Fruit fly (Drosophila melanogaster) whole organism, embryonic: ENCODE measurements around the gene CG4301.

Experiments
- BEAF-32 ChIP-seq: fragments of 200-800 bp; sonication (Bioruptor generic); optimal IDR thresholded peaks from 3 replicates; lab custom pipeline; 2017; ENCODE audit warnings: missing biosample characterization, missing genetic modification characterization, mild to moderate bottlenecking, moderate library complexity, missing genetic modification reagents
- Bdp1 ChIP-seq: fragments of 200-800 bp; sonication (Bioruptor generic); optimal IDR thresholded peaks from 3 replicates; lab custom pipeline; 2016; ENCODE audit warnings: missing biosample characterization, missing genetic modification characterization
- Bgb ChIP-seq: fragments of 200-800 bp; sonication (Bioruptor generic); IDR thresholded peaks from 2 replicates; pipeline ENCODE4 v1.3.6; 2022; ENCODE audit warnings: missing biosample characterization, missing genetic modification characterization; ENCODE audit not compliant: partially characterized antibody
- C15 ChIP-seq: fragments of 200-800 bp; sonication (Bioruptor generic); IDR thresholded peaks from 3 replicates; pipeline ENCODE4 v1.3.6; 2022; ENCODE audit warnings: missing biosample characterization, missing genetic modification characterization
- CG10209 ChIP-seq: fragments of 200-800 bp; sonication (Bioruptor generic); optimal IDR thresholded peaks from 3 replicates; lab custom pipeline; 2017; ENCODE audit warnings: missing biosample characterization, mild to moderate bottlenecking, missing genetic modification characterization, missing genetic modification reagents
- CG12104 ChIP-seq: fragments of 200-800 bp; sonication (Bioruptor generic); optimal IDR thresholded peaks from 3 replicates; lab custom pipeline; 2016; ENCODE audit warnings: missing biosample characterization, missing genetic modification characterization
- CG12391 ChIP-seq: fragments of 200-800 bp; sonication (Bioruptor generic); optimal IDR thresholded peaks from 3 replicates; lab custom pipeline; 2018; ENCODE audit warnings: missing biosample characterization, mild to moderate bottlenecking, missing genetic modification characterization, moderate library complexity
- CG12659 ChIP-seq: fragments of 200-800 bp; sonication (Bioruptor generic); optimal IDR thresholded peaks from 3 replicates; lab custom pipeline; 2017; ENCODE audit warnings: mild to moderate bottlenecking, missing biosample characterization, missing genetic modification reagents, missing genetic modification characterization
- CG13624 ChIP-seq: fragments of 200-800 bp; sonication (Bioruptor generic); optimal IDR thresholded peaks from 2 replicates; lab custom pipeline; 2016; ENCODE audit warnings: missing biosample characterization, missing genetic modification characterization
- CG14014 ChIP-seq: fragments of 200-800 bp; sonication (Bioruptor generic); IDR thresholded peaks from 2 replicates; pipeline ENCODE4 v1.3.6; 2022; ENCODE audit warnings: missing biosample characterization, missing genetic modification characterization
- CG1647 ChIP-seq: fragments of 200-800 bp; sonication (Bioruptor generic); optimal IDR thresholded peaks from 3 replicates; lab custom pipeline; 2016; ENCODE audit warnings: missing biosample characterization, missing genetic modification characterization
- CG17829 ChIP-seq: fragments of 200-800 bp; optimal IDR thresholded peaks from 2 replicates; lab custom pipeline; 2019; ENCODE audit warnings: missing biosample characterization, mild to moderate bottlenecking, missing genetic modification characterization, moderate library complexity
- CG18619 ChIP-seq: fragments of 200-800 bp; sonication (Bioruptor generic); optimal IDR thresholded peaks from 3 replicates; lab custom pipeline; 2017; ENCODE audit warnings: missing biosample characterization, mild to moderate bottlenecking, missing genetic modification characterization
- CG31224 ChIP-seq: fragments of 200-800 bp; sonication (Bioruptor generic); IDR thresholded peaks from 2 replicates; pipeline ENCODE4 v1.3.6; 2022; ENCODE audit warnings: missing biosample characterization, missing genetic modification characterization
- CG31441 ChIP-seq: fragments of 200-800 bp; sonication (Bioruptor generic); IDR thresholded peaks from 2 replicates; pipeline ENCODE4 v1.3.6; 2022; ENCODE audit warnings: missing biosample characterization, missing genetic modification characterization
- CG34422 ChIP-seq: fragments of 200-800 bp; sonication (Bioruptor generic); IDR thresholded peaks from 3 replicates; pipeline ENCODE4 v1.3.6; 2022; ENCODE audit warnings: missing biosample characterization, missing genetic modification characterization
- CG42726 ChIP-seq: fragments of 200-800 bp; sonication (Bioruptor generic); IDR thresholded peaks from 2 replicates; pipeline ENCODE4 v1.3.6; 2022; ENCODE audit warnings: missing biosample characterization, missing genetic modification characterization; ENCODE audit not compliant: partially characterized antibody
- CG6272 ChIP-seq: fragments of 200-800 bp; sonication (Bioruptor generic); IDR thresholded peaks from 2 replicates; pipeline ENCODE4 v1.3.6; 2022; ENCODE audit warnings: missing biosample characterization, missing genetic modification characterization
- CG6854 ChIP-seq: fragments of 200-800 bp; sonication (Bioruptor generic); optimal IDR thresholded peaks from 3 replicates; lab custom pipeline; 2017; ENCODE audit warnings: missing biosample characterization, mild to moderate bottlenecking, missing genetic modification characterization
- CG7556 ChIP-seq: fragments of 200-800 bp; sonication (Bioruptor generic); optimal IDR thresholded peaks from 2 replicates; lab custom pipeline; 2017; ENCODE audit warnings: missing biosample characterization, mild to moderate bottlenecking, missing genetic modification characterization
- CG7839 ChIP-seq: fragments of 200-800 bp; sonication (Bioruptor generic); optimal IDR thresholded peaks from 3 replicates; lab custom pipeline; 2018; ENCODE audit warnings: missing biosample characterization, mild to moderate bottlenecking, missing genetic modification characterization, moderate library complexity
- CG7987 ChIP-seq: fragments of 200-800 bp; sonication (Bioruptor generic); optimal IDR thresholded peaks from 2 replicates; lab custom pipeline; 2018; ENCODE audit warnings: missing biosample characterization, mild to moderate bottlenecking, missing genetic modification characterization, moderate library complexity
- D19A ChIP-seq: fragments of 200-800 bp; optimal IDR thresholded peaks from 3 replicates; lab custom pipeline; 2019; ENCODE audit warnings: missing biosample characterization, mild to moderate bottlenecking, missing genetic modification characterization, moderate library complexity
- Dbx ChIP-seq: fragments of 200-800 bp; sonication (Bioruptor generic); IDR thresholded peaks from 3 replicates; pipeline ENCODE4 v1.3.6; 2022; ENCODE audit warnings: missing biosample characterization, missing genetic modification characterization
- Doc3 ChIP-seq: fragments of 200-800 bp; sonication (Bioruptor generic); IDR thresholded peaks from 3 replicates; pipeline ENCODE4 v1.3.6; 2022; ENCODE audit warnings: missing biosample characterization, missing genetic modification characterization; ENCODE audit not compliant: partially characterized antibody
- Dref ChIP-seq: fragments of 200-800 bp; sonication (Bioruptor generic); IDR thresholded peaks from 2 replicates; pipeline ENCODE4 v1.3.6; 2022; ENCODE audit warnings: missing biosample characterization, missing genetic modification characterization
- Fer1 ChIP-seq: fragments of 200-800 bp; sonication (Bioruptor generic); optimal IDR thresholded peaks from 2 replicates; lab custom pipeline; 2017; ENCODE audit warnings: missing biosample characterization, mild to moderate bottlenecking, missing genetic modification characterization
- H15 ChIP-seq: fragments of 200-800 bp; sonication (Bioruptor generic); IDR thresholded peaks from 3 replicates; pipeline ENCODE4 v1.3.6; 2022; ENCODE audit warnings: missing biosample characterization, missing genetic modification characterization
- MBD-R2 ChIP-seq: fragments of 200-800 bp; sonication (Bioruptor generic); IDR thresholded peaks from 2 replicates; pipeline ENCODE4 v1.3.6; 2022; ENCODE audit warnings: missing biosample characterization, missing genetic modification characterization
- MTF-1 ChIP-seq: fragments of 200-800 bp; sonication (Bioruptor generic); optimal IDR thresholded peaks from 2 replicates; lab custom pipeline; 2018; ENCODE audit warnings: missing biosample characterization, mild to moderate bottlenecking, missing genetic modification characterization, borderline replicate concordance
- Opbp ChIP-seq: fragments of 200-800 bp; sonication (Bioruptor generic); IDR thresholded peaks from 3 replicates; pipeline ENCODE4 v1.3.6; 2022; ENCODE audit warnings: missing biosample characterization, missing genetic modification characterization; ENCODE audit not compliant: partially characterized antibody
- Rfx ChIP-seq: fragments of 200-800 bp; sonication (Bioruptor generic); IDR thresholded peaks from 2 replicates; pipeline ENCODE4 v1.3.6; 2022; ENCODE audit warnings: missing biosample characterization, missing genetic modification characterization
- TFAM ChIP-seq: fragments of 200-800 bp; sonication (Bioruptor generic); optimal IDR thresholded peaks from 2 replicates; lab custom pipeline; 2017; ENCODE audit warnings: missing biosample characterization, missing genetic modification characterization, inconsistent platforms
- abd-A ChIP-seq: fragments of 200-800 bp; sonication (Bioruptor generic); optimal IDR thresholded peaks from 3 replicates; lab custom pipeline; 2019; ENCODE audit warnings: missing biosample characterization, mild to moderate bottlenecking, missing genetic modification characterization, moderate library complexity
- bowl ChIP-seq: fragments of 200-800 bp; sonication (Bioruptor generic); IDR thresholded peaks from 2 replicates; pipeline ENCODE4 v1.3.6; 2022; ENCODE audit warnings: missing biosample characterization, missing genetic modification characterization
- dmrt11E ChIP-seq: fragments of 200-800 bp; sonication (Bioruptor generic); optimal IDR thresholded peaks from 3 replicates; lab custom pipeline; 2018; ENCODE audit warnings: missing biosample characterization, mild to moderate bottlenecking, missing genetic modification characterization, moderate library complexity
- dpn ChIP-seq, 2 experiments: fragments of 200-800 bp; sonication (Bioruptor generic); optimal IDR thresholded peaks; 3 replicates each; lab custom pipeline; 2016; ENCODE audit warnings: missing biosample characterization in 2 of 2, missing genetic modification characterization in 2 of 2
- gfzf ChIP-seq: fragments of 200-800 bp; sonication (Bioruptor generic); optimal IDR thresholded peaks from 2 replicates; lab custom pipeline; 2016; ENCODE audit warnings: missing biosample characterization, mild to moderate bottlenecking, missing genetic modification characterization, moderate library complexity
- hb ChIP-seq: fragments of 200-800 bp; sonication (Bioruptor generic); IDR thresholded peaks from 3 replicates; pipeline ENCODE4 v1.3.6; 2022; ENCODE audit warnings: missing biosample characterization, missing genetic modification characterization; ENCODE audit not compliant: partially characterized antibody
- hth ChIP-seq: fragments of >200 bp; optimal IDR thresholded peaks from 2 replicates; lab custom pipeline; 2017; ENCODE audit warnings: inconsistent platforms
- jumu ChIP-seq: fragments of 200-800 bp; sonication (Bioruptor generic); optimal IDR thresholded peaks from 3 replicates; lab custom pipeline; 2016; ENCODE audit warnings: missing biosample characterization, missing genetic modification characterization
- lilli ChIP-seq: fragments of 200-800 bp; sonication (Bioruptor generic); optimal IDR thresholded peaks from 3 replicates; lab custom pipeline; 2016; ENCODE audit warnings: missing biosample characterization, missing genetic modification characterization
- mirr ChIP-seq: fragments of 200-800 bp; sonication (Bioruptor generic); optimal IDR thresholded peaks from 3 replicates; lab custom pipeline; 2018; ENCODE audit warnings: missing biosample characterization, mild to moderate bottlenecking, missing genetic modification characterization
- schlank ChIP-seq: fragments of 200-800 bp; sonication (Bioruptor generic); optimal IDR thresholded peaks from 2 replicates; lab custom pipeline; 2018; ENCODE audit warnings: missing biosample characterization, mild to moderate bottlenecking, missing genetic modification characterization
- so ChIP-seq: fragments of 200-800 bp; sonication (Bioruptor generic); IDR thresholded peaks from 3 replicates; pipeline ENCODE4 v1.3.6; 2022; ENCODE audit warnings: missing biosample characterization, missing genetic modification characterization
- sob ChIP-seq: fragments of 200-800 bp; sonication (Bioruptor generic); IDR thresholded peaks from 2 replicates; pipeline ENCODE4 v1.3.6; 2022; ENCODE audit warnings: missing biosample characterization, missing genetic modification characterization
- sr ChIP-seq: fragments of 200-800 bp; sonication (Bioruptor generic); IDR thresholded peaks from 3 replicates; pipeline ENCODE4 v1.3.6; 2022; ENCODE audit warnings: missing biosample characterization, missing genetic modification characterization
- unc-4 ChIP-seq: fragments of 200-800 bp; sonication (Bioruptor generic); IDR thresholded peaks from 2 replicates; pipeline ENCODE4 v1.3.6; 2022; ENCODE audit warnings: missing biosample characterization, missing genetic modification characterization; ENCODE audit not compliant: partially characterized antibody
- zf30C ChIP-seq: fragments of 200-800 bp; sonication (Bioruptor generic); optimal IDR thresholded peaks from 3 replicates; lab custom pipeline; 2018; ENCODE audit warnings: missing biosample characterization, mild to moderate bottlenecking, missing genetic modification characterization

The CG4301 gene

DNA sequence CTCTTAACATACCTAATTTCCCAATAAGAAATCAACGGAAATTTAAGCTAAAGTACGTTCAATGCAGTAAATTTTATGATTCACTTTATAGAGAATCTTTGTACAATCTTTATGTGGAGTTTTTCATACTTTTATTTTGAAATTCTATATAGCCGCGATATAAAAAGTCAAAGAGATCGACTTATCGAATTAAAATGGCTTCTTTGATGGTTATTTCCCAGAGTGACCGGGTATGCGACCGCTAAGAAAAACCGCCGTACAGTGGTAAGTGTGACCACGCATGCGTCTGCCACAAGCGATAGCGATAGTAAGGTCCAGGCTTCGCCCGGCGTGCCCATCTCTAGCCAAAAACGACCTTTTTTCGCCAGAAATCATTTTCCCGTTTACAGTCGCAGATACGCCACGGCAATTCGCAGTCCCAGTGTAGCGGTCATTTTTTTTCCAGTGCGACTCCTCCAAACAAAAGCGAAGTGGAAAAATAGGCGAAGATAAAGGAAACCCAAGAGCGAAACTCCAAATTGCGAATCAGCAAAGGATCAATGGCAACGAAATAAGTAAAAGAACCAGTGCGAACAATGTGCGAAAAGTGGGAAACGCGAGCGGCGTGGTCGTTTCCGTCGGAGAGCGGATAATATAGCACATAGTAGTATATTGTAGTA, 17.3 kb downstream of the CG4301 start, which contains the start of gene hang (continued):
- TF ChIP-seq CG18619 (GFP tag; lab: Kevin White, UChicago) (peak; percentile 11), CG6272 (peak; percentile 27; the same call in 1 of the 2 replicates), bowl (GFP tag; lab: Robert Waterston, UW) (peak; percentile 41; the same call in 1 of the 2 replicates), Doc3 (GFP tag; lab: Robert Waterston, UW) (peak; percentile 43; the same call in 1 of the 3 replicates), Dref (GFP tag; lab: Robert Waterston, UW) (peak; percentile 73), CG1647 (GFP tag; lab: Kevin White, UChicago) (no peak), CG42726 (GFP tag; lab: Robert Waterston, UW) (peak; percentile 87), dpn (GFP tag; optimal IDR thresholded peaks at IDR 0.05; lab: Kevin White, UChicago) (peak; percentile 28 to 36), CG7839 (tag; lab: Kevin White, UChicago) (peak; percentile 14), unc-4 (GFP tag; lab: Robert Waterston, UW) (peak; percentile 71), Bgb (GFP tag; lab: Robert Waterston, UW) (peak; percentile 90), MBD-R2 (GFP tag; lab: Robert Waterston, UW) (peak; percentile 29; the same call in 1 of the 2 replicates), Rfx (GFP tag; lab: Robert Waterston, UW) (peak; percentile 75), CG31224 (GFP tag; lab: Robert Waterston, UW) (0 out of 2 replicates have a peak, but pooled peaks have one; percentile 6), jumu (GFP tag; lab: Kevin White, UChicago) (peak; percentile 0), gfzf (peak; percentile 93), MTF-1 (peak; percentile 46), sob (GFP tag; lab: Robert Waterston, UW) (peak; percentile 57), Opbp (peak; percentile 89), Bdp1 (GFP tag; lab: Kevin White, UChicago) (no peak), BEAF-32 (GFP tag; lab: Kevin White, UChicago) (peak; percentile 90), CG10209 (peak; percentile 45), C15 (GFP tag; lab: Robert Waterston, UW) (no peak), TFAM (GFP tag; lab: Kevin White, UChicago) (no peak), Fer1 (GFP tag; lab: Kevin White, UChicago) (peak; percentile 73), CG12659 (GFP tag; lab: Kevin White, UChicago) (peak; percentile 85), schlank (tag; lab: Kevin White, UChicago) (peak; percentile 16), sr (0 out of 3 replicates have a peak, but pooled peaks have one; percentile 7), mirr (GFP tag; lab: Kevin White, UChicago) (no peak), CG34422 (0 out of 3 replicates have a peak, but pooled peaks have one; percentile 41), D19A (tag; lab: Kevin White, UChicago) (peak; percentile 18), CG7987 (GFP tag; lab: Kevin White, UChicago) (peak; percentile 72), CG12391 (tag; lab: Kevin White, UChicago) (peak; percentile 7), so (GFP tag; lab: Robert Waterston, UW) (no peak), zf30C (no peak), CG12104 (no peak), CG31441 (GFP tag; lab: Robert Waterston, UW) (no peak), CG13624 (GFP tag; lab: Kevin White, UChicago) (peak; percentile 29), lilli (GFP tag; lab: Kevin White, UChicago) (peak; percentile 25), CG14014 (GFP tag; lab: Robert Waterston, UW) (no peak), H15 (GFP tag; lab: Robert Waterston, UW) (0 out of 3 replicates have a peak, but pooled peaks have one; percentile 36), hth (lab: Kevin White, UChicago) (no peak), hb (GFP tag; lab: Robert Waterston, UW) (peak; percentile 38; the same call in 2 of the 3 replicates), CG7556 (GFP tag; lab: Kevin White, UChicago) (no peak), abd-A (tag; lab: Kevin White, UChicago) (no peak), dmrt11E (tag; lab: Kevin White, UChicago) (no peak), Dbx (peak; percentile 64; the same call in 1 of the 3 replicates), CG6854 (GFP tag; lab: Kevin White, UChicago) (peak; percentile 66), CG17829 (tag; lab: Kevin White, UChicago) (peak; percentile 53)
